Fruit fly (Drosophila melanogaster) whole organism, embryonic: ENCODE data around the gene asun.

Experiments used
- Abd-B ChIP-seq: fragments of 200-800 bp; sonication (Bioruptor generic); optimal IDR thresholded peaks from 2 replicates; lab custom pipeline; 2018; ENCODE audit warnings: missing biosample characterization, mild to moderate bottlenecking, missing genetic modification characterization, moderate library complexity
- Ada2b ChIP-seq: fragments of 200-800 bp; sonication (Bioruptor generic); IDR thresholded peaks from 2 replicates; pipeline ENCODE4 v1.3.6; 2022; ENCODE audit warnings: missing biosample characterization, missing genetic modification characterization
- B-H1 ChIP-seq: fragments of 200-800 bp; sonication (Bioruptor generic); IDR thresholded peaks from 3 replicates; pipeline ENCODE4 v1.3.6; 2022; ENCODE audit warnings: missing biosample characterization, missing genetic modification characterization
- B-H2 ChIP-seq: fragments of 200-800 bp; sonication (Bioruptor generic); optimal IDR thresholded peaks from 2 replicates; lab custom pipeline; 2018; ENCODE audit warnings: missing biosample characterization, mild to moderate bottlenecking, missing genetic modification characterization
- Bdp1 ChIP-seq: fragments of 200-800 bp; sonication (Bioruptor generic); optimal IDR thresholded peaks from 3 replicates; lab custom pipeline; 2016; ENCODE audit warnings: missing biosample characterization, missing genetic modification characterization
- CG10209 ChIP-seq: fragments of 200-800 bp; sonication (Bioruptor generic); optimal IDR thresholded peaks from 3 replicates; lab custom pipeline; 2017; ENCODE audit warnings: missing biosample characterization, mild to moderate bottlenecking, missing genetic modification characterization, missing genetic modification reagents
- CG11456 ChIP-seq: fragments of 200-800 bp; sonication (Bioruptor generic); IDR thresholded peaks from 3 replicates; pipeline ENCODE4 v1.3.6; 2022; ENCODE audit warnings: missing biosample characterization, missing genetic modification characterization
- CG11723 ChIP-seq: fragments of 200-800 bp; sonication (Bioruptor generic); optimal IDR thresholded peaks from 2 replicates; lab custom pipeline; 2017; ENCODE audit warnings: missing biosample characterization, mild to moderate bottlenecking, missing genetic modification characterization
- CG12071 ChIP-seq: fragments of 200-800 bp; sonication (Bioruptor generic); optimal IDR thresholded peaks from 3 replicates; lab custom pipeline; 2018; ENCODE audit warnings: missing biosample characterization, mild to moderate bottlenecking, missing genetic modification characterization
- CG12236 ChIP-seq: fragments of 200-800 bp; sonication (Bioruptor generic); optimal IDR thresholded peaks from 2 replicates; lab custom pipeline; 2016; ENCODE audit warnings: missing biosample characterization, missing genetic modification characterization
- CG14710 ChIP-seq: fragments of 200-800 bp; sonication (Bioruptor generic); optimal IDR thresholded peaks from 3 replicates; lab custom pipeline; 2019; ENCODE audit warnings: missing biosample characterization, mild to moderate bottlenecking, missing genetic modification characterization, moderate library complexity
- CG15011 ChIP-seq: fragments of 200-800 bp; sonication (Bioruptor generic); optimal IDR thresholded peaks from 3 replicates; lab custom pipeline; 2018; ENCODE audit warnings: missing biosample characterization, mild to moderate bottlenecking, missing genetic modification characterization
- CG15269 ChIP-seq: fragments of 200-800 bp; sonication (Bioruptor generic); optimal IDR thresholded peaks from 2 replicates; lab custom pipeline; 2018; ENCODE audit warnings: missing biosample characterization, mild to moderate bottlenecking, missing genetic modification characterization, moderate library complexity
- CG18011 ChIP-seq: fragments of 200-800 bp; sonication (Bioruptor generic); optimal IDR thresholded peaks from 2 replicates; lab custom pipeline; 2017; ENCODE audit warnings: missing biosample characterization, missing genetic modification characterization, mild to moderate bottlenecking, moderate library complexity, missing genotype
- CG3163 ChIP-seq: fragments of 200-800 bp; sonication (Bioruptor generic); optimal IDR thresholded peaks from 3 replicates; lab custom pipeline; 2016; ENCODE audit warnings: missing biosample characterization, missing genetic modification characterization
- CG5180 ChIP-seq: fragments of 200-800 bp; sonication (Bioruptor generic); optimal IDR thresholded peaks from 3 replicates; lab custom pipeline; 2017; ENCODE audit warnings: missing biosample characterization, missing genetic modification characterization, mild to moderate bottlenecking, moderate library complexity, missing genetic modification reagents
- CG5245 ChIP-seq: fragments of 200-800 bp; sonication (Bioruptor generic); optimal IDR thresholded peaks from 3 replicates; lab custom pipeline; 2016; ENCODE audit warnings: missing biosample characterization, missing genetic modification characterization
- CG6683 ChIP-seq: fragments of 200-800 bp; sonication (Bioruptor generic); optimal IDR thresholded peaks from 2 replicates; lab custom pipeline; 2017; ENCODE audit warnings: missing biosample characterization, mild to moderate bottlenecking, missing genetic modification characterization, missing genetic modification reagents
- CG6854 ChIP-seq: fragments of 200-800 bp; sonication (Bioruptor generic); optimal IDR thresholded peaks from 3 replicates; lab custom pipeline; 2017; ENCODE audit warnings: missing biosample characterization, mild to moderate bottlenecking, missing genetic modification characterization
- CG8281 ChIP-seq: fragments of 200-800 bp; sonication (Bioruptor generic); optimal IDR thresholded peaks from 2 replicates; lab custom pipeline; 2018; ENCODE audit warnings: missing biosample characterization, mild to moderate bottlenecking, missing genetic modification characterization, moderate library complexity
- Dip2 ChIP-seq: fragments of 200-800 bp; sonication (Bioruptor generic); IDR thresholded peaks from 2 replicates; pipeline ENCODE4 v1.3.6; 2022; ENCODE audit warnings: missing biosample characterization, missing genetic modification characterization
- Dip3 ChIP-seq: fragments of 200-800 bp; sonication (Bioruptor generic); optimal IDR thresholded peaks from 3 replicates; lab custom pipeline; 2016; ENCODE audit warnings: missing biosample characterization, missing genetic modification characterization
- ERR ChIP-seq: fragments of 200-800 bp; sonication (Bioruptor generic); optimal IDR thresholded peaks from 2 replicates; lab custom pipeline; 2016; ENCODE audit warnings: missing biosample characterization, missing genetic modification characterization
- HHEX ChIP-seq: fragments of 200-800 bp; sonication (Bioruptor generic); optimal IDR thresholded peaks from 3 replicates; lab custom pipeline; 2017; ENCODE audit warnings: missing biosample characterization, mild to moderate bottlenecking, missing genetic modification characterization, missing genetic modification reagents
- HLHmδ ChIP-seq: fragments of 200-800 bp; sonication (Bioruptor generic); optimal IDR thresholded peaks from 2 replicates; lab custom pipeline; 2018; ENCODE audit warnings: missing biosample characterization, mild to moderate bottlenecking, missing genetic modification characterization, moderate library complexity
- Meics ChIP-seq: fragments of 200-800 bp; sonication (Bioruptor generic); optimal IDR thresholded peaks from 2 replicates; lab custom pipeline; 2017; ENCODE audit warnings: missing biosample characterization, mild to moderate bottlenecking, missing genetic modification characterization
- NC2α ChIP-seq: fragments of 200-800 bp; sonication (Bioruptor generic); optimal IDR thresholded peaks from 2 replicates; lab custom pipeline; 2016; ENCODE audit warnings: missing biosample characterization, missing genetic modification characterization
- Stat92E ChIP-seq, 3 experiments: fragments of >200 bp in 2 of 3; fragments of 200-800 bp in 1 of 3; sonication (Bioruptor generic) in 1 of 3; optimal IDR thresholded peaks; 2 replicates each; lab custom pipeline; 2017 to 2019; ENCODE audit warnings: missing biosample characterization in 3 of 3, missing genetic modification characterization in 3 of 3, mild to moderate bottlenecking in 1 of 3, moderate library complexity in 1 of 3
- Xbp1 ChIP-seq: fragments of 200-800 bp; sonication (Bioruptor generic); optimal IDR thresholded peaks from 3 replicates; lab custom pipeline; 2016; ENCODE audit warnings: missing biosample characterization, mild to moderate bottlenecking, missing genetic modification characterization
- Xrp1 ChIP-seq: fragments of 200-800 bp; sonication (Bioruptor generic); IDR thresholded peaks from 2 replicates; pipeline ENCODE4 v1.3.6; 2022; ENCODE audit warnings: missing biosample characterization, missing genetic modification characterization
- al ChIP-seq: fragments of 200-800 bp; sonication (Bioruptor generic); IDR thresholded peaks from 2 replicates; pipeline ENCODE4 v1.3.6; 2022; ENCODE audit warnings: missing biosample characterization, missing genetic modification characterization
- bowl ChIP-seq: fragments of 200-800 bp; sonication (Bioruptor generic); IDR thresholded peaks from 2 replicates; pipeline ENCODE4 v1.3.6; 2022; ENCODE audit warnings: missing biosample characterization, missing genetic modification characterization
- eve ChIP-seq, 2 experiments: fragments of >200 bp; optimal IDR thresholded peaks; 2 replicates each; lab custom pipeline; 2017; ENCODE audit warnings: missing biosample characterization in 2 of 2, missing genetic modification characterization in 2 of 2
- exex ChIP-seq: fragments of 200-800 bp; sonication (Bioruptor generic); optimal IDR thresholded peaks from 4 replicates; lab custom pipeline; 2018; ENCODE audit warnings: missing biosample characterization, mild to moderate bottlenecking, missing genetic modification characterization, moderate library complexity
- gem ChIP-seq: fragments of 200-800 bp; sonication (Bioruptor generic); optimal IDR thresholded peaks from 2 replicates; lab custom pipeline; 2019; ENCODE audit warnings: missing biosample characterization, mild to moderate bottlenecking, missing genetic modification characterization, moderate library complexity
- gro ChIP-seq: fragments of 200-800 bp; sonication (Bioruptor generic); optimal IDR thresholded peaks from 2 replicates; lab custom pipeline; 2016; ENCODE audit warnings: missing biosample characterization, missing genetic modification characterization
- ham ChIP-seq: fragments of 200-800 bp; sonication (Bioruptor generic); IDR thresholded peaks from 2 replicates; pipeline ENCODE4 v1.3.6; 2022; ENCODE audit warnings: missing biosample characterization, missing genetic modification characterization
- ken ChIP-seq: fragments of 200-800 bp; sonication (Bioruptor generic); IDR thresholded peaks from 3 replicates; pipeline ENCODE4 v1.3.6; 2022; ENCODE audit warnings: missing biosample characterization, missing genetic modification characterization
- lov ChIP-seq, 2 experiments: fragments of 200-800 bp in 1 of 2; fragments of >200 bp in 1 of 2; sonication (Bioruptor generic) in 1 of 2; IDR thresholded peaks in 1 of 2; optimal IDR thresholded peaks in 1 of 2; 2 replicates in 1 of 2; 3 replicates in 1 of 2; pipeline versions ENCODE4 v1.3.6 to Lab custom; 2017 to 2022; ENCODE audit warnings: missing biosample characterization in 1 of 2, missing genetic modification characterization in 1 of 2
- odd ChIP-seq: fragments of 200-800 bp; sonication (Bioruptor generic); optimal IDR thresholded peaks from 2 replicates; lab custom pipeline; 2017; ENCODE audit warnings: missing biosample characterization, mild to moderate bottlenecking, missing genetic modification characterization
- pita ChIP-seq: fragments of 200-800 bp; sonication (Bioruptor generic); optimal IDR thresholded peaks from 2 replicates; lab custom pipeline; 2017; ENCODE audit warnings: missing biosample characterization, mild to moderate bottlenecking, missing genetic modification characterization
- pros ChIP-seq: fragments of 200-800 bp; sonication (Bioruptor generic); optimal IDR thresholded peaks from 3 replicates; lab custom pipeline; 2019; ENCODE audit warnings: missing biosample characterization, mild to moderate bottlenecking, missing genetic modification characterization, moderate library complexity
- schlank ChIP-seq: fragments of 200-800 bp; sonication (Bioruptor generic); optimal IDR thresholded peaks from 2 replicates; lab custom pipeline; 2018; ENCODE audit warnings: missing biosample characterization, mild to moderate bottlenecking, missing genetic modification characterization
- sens ChIP-seq: fragments of 200-800 bp; sonication (Bioruptor generic); peaks from one replicate; lab custom pipeline; 2016; ENCODE audit warnings: missing biosample characterization, missing genetic modification characterization
- sna ChIP-seq: fragments of 200-800 bp; sonication (Bioruptor generic); IDR thresholded peaks from 2 replicates; pipeline ENCODE4 v1.3.6; 2022; ENCODE audit warnings: missing biosample characterization, missing genetic modification characterization; ENCODE audit not compliant: partially characterized antibody
- zfh1 ChIP-seq: fragments of 200-800 bp; sonication (Bioruptor generic); IDR thresholded peaks from 3 replicates; pipeline ENCODE4 v1.3.6; 2022; ENCODE audit warnings: missing biosample characterization, missing genetic modification characterization
- zfh2 ChIP-seq: fragments of 200-800 bp; sonication (Bioruptor generic); optimal IDR thresholded peaks from 2 replicates; lab custom pipeline; 2016; ENCODE audit warnings: missing biosample characterization, missing genetic modification characterization

asun gene

dm6 chr3R:16221359-16222299 is 42.4 kb upstream of the asun start (continued):
- TF ChIP-seq CG10209 (GFP tag; lab: Kevin White, UChicago) (peak; percentile 98), ken (GFP tag; lab: Robert Waterston, UW) (peak; percentile 61), CG15011 (peak; percentile 55), CG12236 (GFP tag; lab: Kevin White, UChicago) (no peak), Xbp1 (peak; percentile 88), odd (peak; percentile 97), al (GFP tag; lab: Robert Waterston, UW) (peak; percentile 44; the same call in 1 of the 2 replicates), CG6854 (GFP tag; lab: Kevin White, UChicago) (peak; percentile 91), pros (GFP tag; lab: Kevin White, UChicago) (peak; percentile 19), CG14710 (peak; percentile 96), pita (GFP tag; lab: Kevin White, UChicago) (no peak), CG11456 (peak; percentile 80), Bdp1 (peak; percentile 29), B-H1 (GFP tag; lab: Robert Waterston, UW) (peak; percentile 38), CG11723 (GFP tag; lab: Kevin White, UChicago) (peak; percentile 93), Dip2 (GFP tag; lab: Robert Waterston, UW) (no peak; the same call in 1 of the 2 replicates), NC2α (GFP tag; lab: Kevin White, UChicago) (no peak), ham (GFP tag; lab: Robert Waterston, UW) (peak; percentile 16; the same call in 1 of the 2 replicates), lov (optimal IDR thresholded peaks at IDR 0.05; lab: Kevin White, UChicago) (no peak), lov (GFP tag; IDR thresholded peaks at IDR 0.05; lab: Robert Waterston, UW) (peak; percentile 78; the same call in 2 of the 3 replicates), schlank (tag; lab: Kevin White, UChicago) (no peak), eve (GFP tag; optimal IDR thresholded peaks at IDR 0.05; lab: Kevin White, UChicago) (no peak), CG12071 (GFP tag; lab: Kevin White, UChicago) (peak; percentile 0), Stat92E (GFP tag; optimal IDR thresholded peaks at IDR 0.05; lab: Kevin White, UChicago) (peak in 1 of 3 experiments; percentile 73), exex (tag; lab: Kevin White, UChicago) (peak; percentile 58), CG5245 (GFP tag; lab: Kevin White, UChicago) (peak; percentile 73), sens (peak; percentile 93), gro (no peak), Ada2b (GFP tag; lab: Robert Waterston, UW) (0 out of 2 replicates have a peak, but pooled peaks have one; percentile 6), CG3163 (GFP tag; lab: Kevin White, UChicago) (no peak), zfh2 (peak; percentile 30), Dip3 (GFP tag; lab: Kevin White, UChicago) (no peak), ERR (no peak), CG6683 (GFP tag; lab: Kevin White, UChicago) (peak; percentile 81), zfh1 (GFP tag; lab: Robert Waterston, UW) (peak; percentile 69), Xrp1 (GFP tag; lab: Robert Waterston, UW) (peak; percentile 71), sna (GFP tag; lab: Robert Waterston, UW) (0 out of 2 replicates have a peak, but pooled peaks have one; percentile 16), CG15269 (tag; lab: Kevin White, UChicago) (peak; percentile 93), bowl (GFP tag; lab: Robert Waterston, UW) (no peak), CG8281 (tag; lab: Kevin White, UChicago) (peak; percentile 80), CG18011 (peak; percentile 67), gem (tag; lab: Kevin White, UChicago) (peak; percentile 97), CG5180 (GFP tag; lab: Kevin White, UChicago) (peak; percentile 68), Meics (GFP tag; lab: Kevin White, UChicago) (peak; percentile 95), B-H2 (GFP tag; lab: Kevin White, UChicago) (peak; percentile 53), Abd-B (GFP tag; lab: Kevin White, UChicago) (peak; percentile 92), HLHmδ (GFP tag; lab: Kevin White, UChicago) (no peak), HHEX (GFP tag; lab: Kevin White, UChicago) (peak; percentile 88)
